Worm (Caenorhabditis elegans): ENCODE results near the gene C25A8.2.

- TF ChIP-seq dao-5 (tag; optimal IDR thresholded peaks at IDR 0.05) (no peak), him-1 (tag; optimal IDR thresholded peaks at IDR 0.05) (no peak)
These were observed 22.8 kb downstream of the C25A8.2 start, which contains the start of gene C06G3.8 for ce11 chrIV:7032459-7032858.

All from whole organism, L4/young adult.